Worm (Caenorhabditis elegans): Measurements from ENCODE around the gene F02E11.3.

DNA sequence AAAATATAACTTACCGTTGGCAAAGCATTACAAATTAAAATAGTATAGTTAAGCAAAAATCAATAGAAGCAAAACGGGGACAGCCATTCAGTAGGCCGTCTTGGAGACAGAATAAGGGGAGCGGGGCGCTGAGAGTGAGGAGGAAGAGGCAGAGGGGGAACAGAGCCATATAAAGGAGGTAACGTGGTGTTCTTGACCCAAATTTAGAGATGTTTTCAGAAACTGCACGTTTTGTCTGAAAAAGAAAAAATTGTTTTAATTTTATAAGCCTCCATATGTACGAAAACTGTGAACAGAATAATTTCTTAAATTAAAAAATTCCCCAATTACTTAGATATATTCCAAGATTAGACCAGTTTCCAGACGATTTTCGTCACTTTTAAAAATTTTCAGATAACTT, 38.6 kb upstream of the F02E11.3 start, which contains the start of gene F39E9.6:
- TF ChIP-seq nhr-28 (tag; optimal IDR thresholded peaks at IDR 0.05) (no peak), snpc-4 (tag; optimal IDR thresholded peaks at IDR 0.05) (no peak), nhr-237 (tag; optimal IDR thresholded peaks at IDR 0.05) (no peak), elt-1 (tag; optimal IDR thresholded peaks at IDR 0.05; ENCODE audit: borderline replicate concordance, insufficient read depth) (no peak), ceh-43 (GFP tag; optimal IDR thresholded peaks at IDR 0.05) (no peak), unc-62 (GFP tag; optimal IDR thresholded peaks at IDR 0.05) (no peak), unc-39 (tag; optimal IDR thresholded peaks at IDR 0.05) (no peak), nhr-12 (tag; optimal IDR thresholded peaks at IDR 0.05) (no peak), lin-13 (tag; optimal IDR thresholded peaks at IDR 0.05) (no peak), mab-5 (tag; optimal IDR thresholded peaks at IDR 0.05) (no peak), ham-2 (GFP tag; optimal IDR thresholded peaks at IDR 0.05) (no peak), nhr-2 (tag; optimal IDR thresholded peaks at IDR 0.05) (no peak), lsy-2 (tag; optimal IDR thresholded peaks at IDR 0.05) (no peak)
